Worm (Caenorhabditis elegans) whole organism, mixed stage, embryonic: ENCODE data around the gene cid-1.

Source experiments
- M03D4.4 ChIP-seq: sonication (generic microtip); optimal IDR thresholded peaks from 2 replicates; lab custom pipeline; 2017; ENCODE audit warnings: mild to moderate bottlenecking, missing genetic modification characterization, missing compliant biosample characterization
- bed-3 ChIP-seq: fragments of 200-800 bp; sonication (Bioruptor generic); optimal IDR thresholded peaks from 3 replicates; lab custom pipeline; 2018; ENCODE audit warnings: mild to moderate bottlenecking, missing genetic modification characterization, moderate library complexity, missing compliant biosample characterization
- blmp-1 ChIP-seq: fragments of 150-350 bp; optimal IDR thresholded peaks from 2 replicates; lab custom pipeline; 2014; ENCODE audit warnings: missing biosample characterization, missing genetic modification characterization
- ceh-39 ChIP-seq: fragments of 150-350 bp; optimal IDR thresholded peaks from 2 replicates; lab custom pipeline; 2014; ENCODE audit warnings: missing biosample characterization, missing genetic modification characterization
- ceh-43 ChIP-seq: fragments of 200-800 bp; sonication (Bioruptor generic); optimal IDR thresholded peaks from 2 replicates; lab custom pipeline; 2018; ENCODE audit warnings: mild to moderate bottlenecking, missing genetic modification characterization, moderate library complexity, missing compliant biosample characterization
- ceh-83 ChIP-seq: fragments of 200-800 bp; sonication (Bioruptor generic); optimal IDR thresholded peaks from 2 replicates; lab custom pipeline; 2018; ENCODE audit warnings: mild to moderate bottlenecking, missing genetic modification characterization, missing compliant biosample characterization
- ces-1 ChIP-seq: fragments of 150-350 bp; optimal IDR thresholded peaks from 2 replicates; lab custom pipeline; 2014; ENCODE audit warnings: missing biosample characterization, missing genetic modification reagents, missing genetic modification characterization
- cnd-1 ChIP-seq: fragments of 200-800 bp; sonication (Bioruptor generic); optimal IDR thresholded peaks from 2 replicates; lab custom pipeline; 2018; ENCODE audit warnings: mild to moderate bottlenecking, missing genetic modification characterization, missing compliant biosample characterization
- drap-1 ChIP-seq: fragments of 200-800 bp; sonication (Bioruptor generic); optimal IDR thresholded peaks from 3 replicates; lab custom pipeline; 2018; ENCODE audit warnings: mild to moderate bottlenecking, missing genetic modification characterization, missing compliant biosample characterization
- elt-1 ChIP-seq: sonication (generic microtip); optimal IDR thresholded peaks from 2 replicates; lab custom pipeline; 2017; ENCODE audit warnings: missing genetic modification characterization, mild to moderate bottlenecking, missing compliant biosample characterization, antibody characterized with exemption, moderate library complexity, borderline replicate concordance; ENCODE audit not compliant: insufficient read depth
- flh-1 ChIP-seq: fragments of 200-800 bp; sonication (Bioruptor generic); optimal IDR thresholded peaks from 2 replicates; lab custom pipeline; 2018; ENCODE audit warnings: mild to moderate bottlenecking, missing genetic modification characterization, moderate library complexity, missing compliant biosample characterization
- ham-2 ChIP-seq: fragments of 200-800 bp; sonication (Bioruptor generic); optimal IDR thresholded peaks from 2 replicates; lab custom pipeline; 2018; ENCODE audit warnings: mild to moderate bottlenecking, missing genetic modification characterization, missing compliant biosample characterization
- hlh-1 ChIP-seq: fragments of 150-350 bp; optimal IDR thresholded peaks from 2 replicates; lab custom pipeline; 2014; ENCODE audit warnings: missing biosample characterization, missing genetic modification reagents, missing genetic modification characterization
- lin-13 ChIP-seq: fragments of 150-350 bp; optimal IDR thresholded peaks from 2 replicates; lab custom pipeline; 2014; ENCODE audit warnings: missing biosample characterization, missing genetic modification characterization
- lin-32 ChIP-seq: fragments of 200-800 bp; sonication (Bioruptor generic); optimal IDR thresholded peaks from 2 replicates; lab custom pipeline; 2018; ENCODE audit warnings: mild to moderate bottlenecking, missing genetic modification characterization, missing compliant biosample characterization
- lsy-2 ChIP-seq: fragments of 150-350 bp; optimal IDR thresholded peaks from 2 replicates; lab custom pipeline; 2014; ENCODE audit warnings: missing biosample characterization, missing genetic modification characterization
- mab-5 ChIP-seq: fragments of 150-350 bp; optimal IDR thresholded peaks from 2 replicates; lab custom pipeline; 2014; ENCODE audit warnings: missing biosample characterization, missing genetic modification characterization
- mls-2 ChIP-seq: sonication (generic microtip); optimal IDR thresholded peaks from 2 replicates; lab custom pipeline; 2016; ENCODE audit warnings: mild to moderate bottlenecking, missing genetic modification characterization, moderate library complexity, missing compliant biosample characterization
- nhr-12 ChIP-seq: fragments of 150-350 bp; optimal IDR thresholded peaks from 2 replicates; lab custom pipeline; 2014; ENCODE audit warnings: missing biosample characterization, missing genetic modification characterization
- nhr-2 ChIP-seq: fragments of 150-350 bp; optimal IDR thresholded peaks from 2 replicates; lab custom pipeline; 2014; ENCODE audit warnings: missing biosample characterization, missing genetic modification characterization
- nhr-237 ChIP-seq: fragments of 150-350 bp; optimal IDR thresholded peaks from 2 replicates; lab custom pipeline; 2014; ENCODE audit warnings: missing biosample characterization, missing genetic modification characterization
- pha-4 ChIP-seq: fragments of 150-350 bp; optimal IDR thresholded peaks from 2 replicates; lab custom pipeline; 2018; ENCODE audit warnings: missing biosample characterization, missing genetic modification reagents, missing genetic modification characterization
- sem-2 ChIP-seq: fragments of 200-800 bp; sonication (Bioruptor generic); optimal IDR thresholded peaks from 2 replicates; lab custom pipeline; 2018; ENCODE audit warnings: mild to moderate bottlenecking, missing genetic modification characterization, missing compliant biosample characterization
- sptf-1 ChIP-seq: sonication (generic microtip); optimal IDR thresholded peaks from 2 replicates; lab custom pipeline; 2017; ENCODE audit warnings: mild to moderate bottlenecking, missing genetic modification characterization, moderate library complexity, missing compliant biosample characterization
- tbx-8 ChIP-seq: fragments of 200-800 bp; sonication (Bioruptor generic); optimal IDR thresholded peaks from 2 replicates; lab custom pipeline; 2018; ENCODE audit warnings: mild to moderate bottlenecking, missing genetic modification characterization, moderate library complexity, missing compliant biosample characterization
- unc-120 ChIP-seq: sonication (generic microtip); optimal IDR thresholded peaks from 2 replicates; lab custom pipeline; 2017; ENCODE audit warnings: missing genetic modification characterization, missing compliant biosample characterization; ENCODE audit not compliant: poor library complexity, severe bottlenecking
- unc-39 ChIP-seq: fragments of 150-350 bp; optimal IDR thresholded peaks from 2 replicates; lab custom pipeline; 2014; ENCODE audit warnings: missing biosample characterization, missing genetic modification characterization
- unc-62 ChIP-seq: fragments of 150-350 bp; optimal IDR thresholded peaks from 2 replicates; lab custom pipeline; 2014; ENCODE audit warnings: missing biosample characterization, missing genetic modification reagents, missing genetic modification characterization
- zip-8 ChIP-seq: fragments of 150-350 bp; optimal IDR thresholded peaks from 2 replicates; lab custom pipeline; 2014; ENCODE audit warnings: missing biosample characterization, missing genetic modification characterization
- ztf-11 ChIP-seq: fragments of 150-350 bp; optimal IDR thresholded peaks from 2 replicates; lab custom pipeline; 2014; ENCODE audit warnings: missing biosample characterization, missing genetic modification characterization

cid-1 gene

ce11 chrIII:5173139-5173538 is 583 bp upstream of the cid-1 start, which contains the start of gene emb-1:
emb-1 (plus strand) TSS chrIII:5173439.
- TF ChIP-seq lin-32 (GFP tag; lab: Kevin White, UChicago) = no peak
- TF ChIP-seq ceh-83 (GFP tag; lab: Kevin White, UChicago) = no peak
- no peak for TF ChIP-seq zip-8 (tag; lab: Kevin White, UChicago)
- no peak for TF ChIP-seq unc-62 (GFP tag; lab: Kevin White, UChicago)
- TF ChIP-seq ces-1 (GFP tag; lab: Kevin White, UChicago) = no peak
- TF ChIP-seq ceh-39 (tag; lab: Kevin White, UChicago) = no peak
- no peak for TF ChIP-seq ztf-11 (tag; lab: Kevin White, UChicago)
- TF ChIP-seq cnd-1 (tag; lab: Kevin White, UChicago) = no peak
- no peak for TF ChIP-seq pha-4 (tag; lab: Kevin White, UChicago)

- TF ChIP-seq zip-8 (tag; lab: Kevin White, UChicago) (no peak), lin-13 (tag; lab: Kevin White, UChicago) (no peak), M03D4.4 (tag; lab: Kevin White, UChicago) (no peak), ceh-43 (GFP tag; lab: Kevin White, UChicago) (no peak)
These were observed 5.4 kb downstream of the cid-1 start for ce11 chrIII:5179166-5179565.

DNA sequence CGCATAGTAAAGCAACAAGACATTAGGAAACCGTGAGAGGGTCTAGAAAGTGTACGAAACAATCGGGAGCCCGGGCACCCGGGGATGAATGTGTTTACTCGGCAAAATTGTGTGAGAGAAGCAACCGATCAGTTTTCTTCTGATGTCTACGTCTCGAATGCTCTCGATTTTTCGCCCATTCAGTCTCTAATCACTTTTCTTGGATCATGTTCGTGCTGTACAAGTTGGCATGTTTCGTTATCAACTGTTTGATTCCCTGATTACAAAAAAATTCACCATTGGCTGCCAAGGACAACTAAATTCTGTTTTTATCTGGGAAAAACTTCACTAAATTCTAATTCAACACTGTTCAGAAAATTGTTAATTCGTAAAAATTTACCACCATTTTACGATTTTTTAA is 6.9 kb downstream of the cid-1 start:
- TF ChIP-seq nhr-2 (no peak), ham-2 (GFP tag; lab: Kevin White, UChicago) (no peak), unc-120 (tag; lab: Kevin White, UChicago) (peak; percentile 31)

DNA sequence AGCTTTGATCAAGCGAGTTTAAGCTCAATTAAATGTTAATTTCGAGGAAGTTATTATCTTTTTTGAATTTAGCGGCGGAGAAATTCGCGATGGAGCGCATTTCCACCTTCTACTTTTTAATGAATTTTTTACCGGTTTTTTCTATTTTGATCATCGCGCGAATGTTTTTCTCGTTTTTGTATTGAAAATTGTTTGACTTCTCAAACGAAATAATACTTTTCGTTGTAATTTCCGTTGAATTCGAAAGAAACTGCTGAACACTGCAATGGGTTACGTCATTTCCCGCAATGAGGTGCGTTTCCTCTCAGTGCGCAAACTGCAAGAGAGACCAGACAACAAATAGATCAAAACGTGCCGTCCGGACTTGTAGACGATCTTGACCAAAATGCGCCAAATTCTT is 7.5 kb downstream of the cid-1 start:
- TF ChIP-seq zip-8 (tag; lab: Kevin White, UChicago) (peak; percentile 42), bed-3 (no peak)

DNA sequence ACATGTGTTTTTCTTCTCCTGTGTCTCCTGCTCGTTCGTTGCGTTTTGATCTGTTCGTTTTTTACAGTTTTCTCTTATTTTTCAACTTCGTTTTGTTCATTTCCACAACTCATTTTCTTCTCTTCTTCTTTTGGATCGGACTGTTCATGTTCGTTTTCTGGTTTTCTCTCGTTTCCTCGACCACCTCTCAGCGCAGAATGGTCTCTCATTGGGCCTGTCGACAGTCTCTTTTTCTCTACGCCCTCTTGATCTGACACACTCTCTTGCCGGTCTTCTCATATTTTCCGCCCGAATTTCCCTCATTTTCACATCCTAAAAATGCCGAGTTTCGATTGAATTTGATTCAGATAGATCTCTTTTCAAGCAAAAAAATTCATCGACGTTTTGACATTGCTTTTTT is 7.9 kb downstream of the cid-1 start:
- TF ChIP-seq nhr-12 (no peak), ztf-11 (tag; lab: Kevin White, UChicago) (no peak), ceh-43 (GFP tag; lab: Kevin White, UChicago) (no peak), ces-1 (GFP tag; lab: Kevin White, UChicago) (no peak)

DNA sequence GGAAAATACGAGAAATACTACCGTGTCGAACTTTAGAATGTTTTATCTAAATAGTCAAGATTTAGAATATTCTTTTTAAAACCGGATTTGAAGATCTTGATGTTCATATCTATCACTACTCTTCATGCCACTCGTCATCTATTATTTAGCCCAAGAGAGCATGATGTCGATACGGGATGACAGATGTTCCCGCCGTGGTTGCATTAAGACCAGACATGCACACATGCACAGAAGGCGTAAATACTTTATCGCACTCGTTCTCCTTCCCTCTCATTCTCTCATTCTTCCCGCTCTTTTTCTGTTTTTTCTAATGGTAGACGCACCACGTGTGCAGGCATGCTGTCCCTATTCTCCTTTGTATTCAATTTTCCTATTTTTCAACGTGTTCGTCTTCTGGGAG is 9.7 kb downstream of the cid-1 start:
- TF ChIP-seq cnd-1 (tag; lab: Kevin White, UChicago) (peak; percentile 85), mab-5 (tag; lab: Kevin White, UChicago) (no peak), ceh-83 (GFP tag; lab: Kevin White, UChicago) (no peak), lin-32 (GFP tag; lab: Kevin White, UChicago) (peak; percentile 89), blmp-1 (no peak), nhr-237 (no peak), unc-120 (tag; lab: Kevin White, UChicago) (no peak), unc-62 (GFP tag; lab: Kevin White, UChicago) (peak; percentile 1), ces-1 (GFP tag; lab: Kevin White, UChicago) (peak; percentile 62), sptf-1 (no peak), tbx-8 (no peak), ham-2 (GFP tag; lab: Kevin White, UChicago) (no peak), drap-1 (GFP tag; lab: Kevin White, UChicago) (no peak), hlh-1 (tag; lab: Kevin White, UChicago) (no peak), unc-39 (tag; lab: Kevin White, UChicago) (no peak), lsy-2 (no peak), ceh-43 (GFP tag; lab: Kevin White, UChicago) (no peak), zip-8 (tag; lab: Kevin White, UChicago) (no peak), lin-13 (tag; lab: Kevin White, UChicago) (no peak)

ce11 chrIII:5185620-5186019 is 11.9 kb downstream of the cid-1 start, which contains the start of gene pup-2:
pup-2 (plus strand) TSS chrIII:5185920.
- TF ChIP-seq nhr-12 (no peak), ces-1 (GFP tag; lab: Kevin White, UChicago) (no peak), hlh-1 (tag; lab: Kevin White, UChicago) (no peak), unc-120 (tag; lab: Kevin White, UChicago) (no peak), ceh-39 (tag; lab: Kevin White, UChicago) (no peak), sem-2 (GFP tag; lab: Kevin White, UChicago) (no peak), pha-4 (tag; lab: Kevin White, UChicago) (no peak), nhr-2 (no peak), ceh-83 (GFP tag; lab: Kevin White, UChicago) (no peak), blmp-1 (no peak), mab-5 (tag; lab: Kevin White, UChicago) (no peak), flh-1 (GFP tag; lab: Kevin White, UChicago) (no peak), mls-2 (tag; lab: Kevin White, UChicago) (no peak), elt-1 (tag; lab: Kevin White, UChicago) (no peak), bed-3 (no peak)
